Worm (Caenorhabditis elegans) whole organism, mixed stage, embryonic: Measurements from ENCODE around the gene Y110A2AL.4.

Experiments
- bed-3 ChIP-seq: fragments of 200-800 bp; sonication (Bioruptor generic); optimal IDR thresholded peaks from 3 replicates; lab custom pipeline; 2018; ENCODE audit warnings: mild to moderate bottlenecking, missing genetic modification characterization, moderate library complexity, missing compliant biosample characterization
- blmp-1 ChIP-seq: fragments of 150-350 bp; optimal IDR thresholded peaks from 2 replicates; lab custom pipeline; 2014; ENCODE audit warnings: missing biosample characterization, missing genetic modification characterization
- ceh-39 ChIP-seq: fragments of 150-350 bp; optimal IDR thresholded peaks from 2 replicates; lab custom pipeline; 2014; ENCODE audit warnings: missing biosample characterization, missing genetic modification characterization
- ceh-43 ChIP-seq: fragments of 200-800 bp; sonication (Bioruptor generic); optimal IDR thresholded peaks from 2 replicates; lab custom pipeline; 2018; ENCODE audit warnings: mild to moderate bottlenecking, missing genetic modification characterization, moderate library complexity, missing compliant biosample characterization
- ceh-83 ChIP-seq: fragments of 200-800 bp; sonication (Bioruptor generic); optimal IDR thresholded peaks from 2 replicates; lab custom pipeline; 2018; ENCODE audit warnings: mild to moderate bottlenecking, missing genetic modification characterization, missing compliant biosample characterization
- ces-1 ChIP-seq: fragments of 150-350 bp; optimal IDR thresholded peaks from 2 replicates; lab custom pipeline; 2014; ENCODE audit warnings: missing biosample characterization, missing genetic modification reagents, missing genetic modification characterization
- cnd-1 ChIP-seq: fragments of 200-800 bp; sonication (Bioruptor generic); optimal IDR thresholded peaks from 2 replicates; lab custom pipeline; 2018; ENCODE audit warnings: mild to moderate bottlenecking, missing genetic modification characterization, missing compliant biosample characterization
- drap-1 ChIP-seq: fragments of 200-800 bp; sonication (Bioruptor generic); optimal IDR thresholded peaks from 3 replicates; lab custom pipeline; 2018; ENCODE audit warnings: mild to moderate bottlenecking, missing genetic modification characterization, missing compliant biosample characterization
- elt-1 ChIP-seq: sonication (generic microtip); optimal IDR thresholded peaks from 2 replicates; lab custom pipeline; 2017; ENCODE audit warnings: missing genetic modification characterization, mild to moderate bottlenecking, missing compliant biosample characterization, antibody characterized with exemption, moderate library complexity, borderline replicate concordance; ENCODE audit not compliant: insufficient read depth
- elt-3 ChIP-seq: fragments of 150-350 bp; optimal IDR thresholded peaks from 2 replicates; lab custom pipeline; 2014; ENCODE audit warnings: missing biosample characterization, missing genetic modification characterization
- flh-1 ChIP-seq: fragments of 200-800 bp; sonication (Bioruptor generic); optimal IDR thresholded peaks from 2 replicates; lab custom pipeline; 2018; ENCODE audit warnings: mild to moderate bottlenecking, missing genetic modification characterization, moderate library complexity, missing compliant biosample characterization
- ham-2 ChIP-seq: fragments of 200-800 bp; sonication (Bioruptor generic); optimal IDR thresholded peaks from 2 replicates; lab custom pipeline; 2018; ENCODE audit warnings: mild to moderate bottlenecking, missing genetic modification characterization, missing compliant biosample characterization
- hlh-1 ChIP-seq: fragments of 150-350 bp; optimal IDR thresholded peaks from 2 replicates; lab custom pipeline; 2014; ENCODE audit warnings: missing biosample characterization, missing genetic modification reagents, missing genetic modification characterization
- lin-13 ChIP-seq: fragments of 150-350 bp; optimal IDR thresholded peaks from 2 replicates; lab custom pipeline; 2014; ENCODE audit warnings: missing biosample characterization, missing genetic modification characterization
- lin-32 ChIP-seq: fragments of 200-800 bp; sonication (Bioruptor generic); optimal IDR thresholded peaks from 2 replicates; lab custom pipeline; 2018; ENCODE audit warnings: mild to moderate bottlenecking, missing genetic modification characterization, missing compliant biosample characterization
- mab-5 ChIP-seq: fragments of 150-350 bp; optimal IDR thresholded peaks from 2 replicates; lab custom pipeline; 2014; ENCODE audit warnings: missing biosample characterization, missing genetic modification characterization
- nhr-12 ChIP-seq: fragments of 150-350 bp; optimal IDR thresholded peaks from 2 replicates; lab custom pipeline; 2014; ENCODE audit warnings: missing biosample characterization, missing genetic modification characterization
- nhr-2 ChIP-seq: fragments of 150-350 bp; optimal IDR thresholded peaks from 2 replicates; lab custom pipeline; 2014; ENCODE audit warnings: missing biosample characterization, missing genetic modification characterization
- nhr-237 ChIP-seq: fragments of 150-350 bp; optimal IDR thresholded peaks from 2 replicates; lab custom pipeline; 2014; ENCODE audit warnings: missing biosample characterization, missing genetic modification characterization
- nhr-28 ChIP-seq: fragments of 150-350 bp; optimal IDR thresholded peaks from 2 replicates; lab custom pipeline; 2014; ENCODE audit warnings: missing biosample characterization, missing genetic modification characterization
- nhr-76 ChIP-seq: sonication (generic microtip); optimal IDR thresholded peaks from 2 replicates; lab custom pipeline; 2017; ENCODE audit warnings: missing biosample characterization, missing genetic modification characterization
- pha-4 ChIP-seq: fragments of 150-350 bp; optimal IDR thresholded peaks from 2 replicates; lab custom pipeline; 2018; ENCODE audit warnings: missing biosample characterization, missing genetic modification reagents, missing genetic modification characterization
- sem-2 ChIP-seq: fragments of 200-800 bp; sonication (Bioruptor generic); optimal IDR thresholded peaks from 2 replicates; lab custom pipeline; 2018; ENCODE audit warnings: mild to moderate bottlenecking, missing genetic modification characterization, missing compliant biosample characterization
- snpc-4 ChIP-seq: fragments of 150-350 bp; optimal IDR thresholded peaks from 2 replicates; lab custom pipeline; 2014; ENCODE audit warnings: missing biosample characterization, missing genetic modification characterization
- sptf-1 ChIP-seq: sonication (generic microtip); optimal IDR thresholded peaks from 2 replicates; lab custom pipeline; 2017; ENCODE audit warnings: mild to moderate bottlenecking, missing genetic modification characterization, moderate library complexity, missing compliant biosample characterization
- tbx-8 ChIP-seq: fragments of 200-800 bp; sonication (Bioruptor generic); optimal IDR thresholded peaks from 2 replicates; lab custom pipeline; 2018; ENCODE audit warnings: mild to moderate bottlenecking, missing genetic modification characterization, moderate library complexity, missing compliant biosample characterization
- unc-120 ChIP-seq: sonication (generic microtip); optimal IDR thresholded peaks from 2 replicates; lab custom pipeline; 2017; ENCODE audit warnings: missing genetic modification characterization, missing compliant biosample characterization; ENCODE audit not compliant: poor library complexity, severe bottlenecking
- unc-39 ChIP-seq: fragments of 150-350 bp; optimal IDR thresholded peaks from 2 replicates; lab custom pipeline; 2014; ENCODE audit warnings: missing biosample characterization, missing genetic modification characterization
- unc-62 ChIP-seq: fragments of 150-350 bp; optimal IDR thresholded peaks from 2 replicates; lab custom pipeline; 2014; ENCODE audit warnings: missing biosample characterization, missing genetic modification reagents, missing genetic modification characterization
- zip-8 ChIP-seq: fragments of 150-350 bp; optimal IDR thresholded peaks from 2 replicates; lab custom pipeline; 2014; ENCODE audit warnings: missing biosample characterization, missing genetic modification characterization
- ztf-11 ChIP-seq: fragments of 150-350 bp; optimal IDR thresholded peaks from 2 replicates; lab custom pipeline; 2014; ENCODE audit warnings: missing biosample characterization, missing genetic modification characterization

Gene Y110A2AL.4

ce11 chrII:2852493-2852892 lies 13.4 kb downstream of the Y110A2AL.4 start, which contains the start of gene ptc-3:
ptc-3 (minus strand) TSS chrII:2852593.
- TF ChIP-seq zip-8 (tag; lab: Kevin White, UChicago) (no peak), unc-62 (GFP tag; lab: Kevin White, UChicago) (no peak), nhr-76 (tag; lab: Kevin White, UChicago) (no peak), nhr-237 (tag; lab: Kevin White, UChicago) (no peak), ceh-43 (GFP tag; lab: Kevin White, UChicago) (no peak), hlh-1 (no peak), cnd-1 (no peak), pha-4 (tag; lab: Kevin White, UChicago) (no peak), nhr-12 (tag; lab: Kevin White, UChicago) (no peak), ceh-83 (GFP tag; lab: Kevin White, UChicago) (no peak), ztf-11 (tag; lab: Kevin White, UChicago) (no peak), lin-13 (tag; lab: Kevin White, UChicago) (no peak), bed-3 (GFP tag; lab: Kevin White, UChicago) (no peak), ceh-39 (tag; lab: Kevin White, UChicago) (no peak), elt-1 (tag; lab: Kevin White, UChicago) (no peak)

ce11 chrII:2853767-2854166 lies 14.7 kb downstream of the Y110A2AL.4 start:
- TF ChIP-seq ham-2 (GFP tag; lab: Kevin White, UChicago) (no peak), lin-32 (GFP tag; lab: Kevin White, UChicago) (no peak), nhr-76 (tag; lab: Kevin White, UChicago) (no peak), unc-39 (tag; lab: Kevin White, UChicago) (no peak), pha-4 (tag; lab: Kevin White, UChicago) (no peak), ceh-83 (GFP tag; lab: Kevin White, UChicago) (no peak), lin-13 (tag; lab: Kevin White, UChicago) (no peak), nhr-12 (tag; lab: Kevin White, UChicago) (no peak), mab-5 (no peak)

ce11 chrII:2854794-2855193 lies 15.7 kb downstream of the Y110A2AL.4 start:
- no peak for TF ChIP-seq sem-2 (GFP tag; lab: Kevin White, UChicago)
- no peak for TF ChIP-seq unc-120 (tag; lab: Kevin White, UChicago)
- peak; percentile 24 for TF ChIP-seq blmp-1 (tag; lab: Kevin White, UChicago)
- no peak for TF ChIP-seq lin-32 (GFP tag; lab: Kevin White, UChicago)
- no peak for TF ChIP-seq nhr-2 (tag; lab: Kevin White, UChicago)
- TF ChIP-seq, all 35 proteins: peak for 1

- no peak for TF ChIP-seq tbx-8 (GFP tag; lab: Kevin White, UChicago)
- no peak for TF ChIP-seq flh-1 (GFP tag; lab: Kevin White, UChicago)
- no peak for TF ChIP-seq nhr-76 (tag; lab: Kevin White, UChicago)
These were observed 17.0 kb downstream of the Y110A2AL.4 start for ce11 chrII:2856114-2856513.

- TF ChIP-seq ces-1 (no peak), drap-1 (GFP tag; lab: Kevin White, UChicago) (no peak), ceh-83 (GFP tag; lab: Kevin White, UChicago) (no peak), elt-1 (tag; lab: Kevin White, UChicago) (peak; percentile 49)
These were observed 18.5 kb downstream of the Y110A2AL.4 start for ce11 chrII:2857559-2857958.

- TF ChIP-seq nhr-76 (tag; lab: Kevin White, UChicago): no peak
- TF ChIP-seq elt-3 (tag; lab: Kevin White, UChicago): no peak
- no peak for TF ChIP-seq bed-3 (GFP tag; lab: Kevin White, UChicago)
- TF ChIP-seq nhr-28 (tag; lab: Kevin White, UChicago): no peak
- TF ChIP-seq hlh-1: no peak
- TF ChIP-seq ceh-83 (GFP tag; lab: Kevin White, UChicago): no peak
- TF ChIP-seq flh-1 (GFP tag; lab: Kevin White, UChicago): no peak
- TF ChIP-seq ceh-39 (tag; lab: Kevin White, UChicago): no peak
- no peak for TF ChIP-seq ham-2 (GFP tag; lab: Kevin White, UChicago)
- no peak for TF ChIP-seq snpc-4
- TF ChIP-seq unc-62 (GFP tag; lab: Kevin White, UChicago): no peak
- no peak for TF ChIP-seq nhr-2 (tag; lab: Kevin White, UChicago)
- TF ChIP-seq lin-13 (tag; lab: Kevin White, UChicago): no peak
- TF ChIP-seq nhr-237 (tag; lab: Kevin White, UChicago): no peak
- no peak for TF ChIP-seq ceh-43 (GFP tag; lab: Kevin White, UChicago)
- TF ChIP-seq sptf-1: no peak
- TF ChIP-seq sem-2 (GFP tag; lab: Kevin White, UChicago): no peak
These were observed 19.7 kb downstream of the Y110A2AL.4 start for ce11 chrII:2858851-2859250.
